Fruit fly (Drosophila melanogaster) whole organism, embryonic: Measurements from ENCODE around the gene sip3.

Experiments used
- B-H1 ChIP-seq: fragments of 200-800 bp; sonication (Bioruptor generic); IDR thresholded peaks from 3 replicates; pipeline ENCODE4 v1.3.6; 2022; ENCODE audit warnings: missing biosample characterization, missing genetic modification characterization
- BEAF-32 ChIP-seq: fragments of 200-800 bp; sonication (Bioruptor generic); optimal IDR thresholded peaks from 3 replicates; lab custom pipeline; 2017; ENCODE audit warnings: missing biosample characterization, missing genetic modification characterization, mild to moderate bottlenecking, moderate library complexity, missing genetic modification reagents
- CG10147 ChIP-seq: fragments of 200-800 bp; sonication (Bioruptor generic); optimal IDR thresholded peaks from 2 replicates; lab custom pipeline; 2019; ENCODE audit warnings: missing biosample characterization, mild to moderate bottlenecking, missing genetic modification characterization, moderate library complexity
- CG10979 ChIP-seq: fragments of 200-800 bp; sonication (Bioruptor generic); optimal IDR thresholded peaks from 2 replicates; lab custom pipeline; 2018; ENCODE audit warnings: missing biosample characterization, mild to moderate bottlenecking, missing genetic modification characterization, moderate library complexity
- CG11695 ChIP-seq: fragments of 200-800 bp; sonication (Bioruptor generic); IDR thresholded peaks from 3 replicates; pipeline ENCODE4 v1.3.6; 2022; ENCODE audit warnings: missing biosample characterization, missing genetic modification characterization
- CG11696 ChIP-seq: fragments of 200-800 bp; sonication (Bioruptor generic); IDR thresholded peaks from 2 replicates; pipeline ENCODE4 v1.3.6; 2022; ENCODE audit warnings: missing biosample characterization, missing genetic modification characterization
- CG11723 ChIP-seq: fragments of 200-800 bp; sonication (Bioruptor generic); optimal IDR thresholded peaks from 2 replicates; lab custom pipeline; 2017; ENCODE audit warnings: missing biosample characterization, mild to moderate bottlenecking, missing genetic modification characterization
- CG12071 ChIP-seq: fragments of 200-800 bp; sonication (Bioruptor generic); optimal IDR thresholded peaks from 3 replicates; lab custom pipeline; 2018; ENCODE audit warnings: missing biosample characterization, mild to moderate bottlenecking, missing genetic modification characterization
- CG12942 ChIP-seq: fragments of 200-800 bp; sonication (Bioruptor generic); optimal IDR thresholded peaks from 3 replicates; lab custom pipeline; 2016; ENCODE audit warnings: missing biosample characterization, missing genetic modification characterization
- CG14014 ChIP-seq: fragments of 200-800 bp; sonication (Bioruptor generic); IDR thresholded peaks from 2 replicates; pipeline ENCODE4 v1.3.6; 2022; ENCODE audit warnings: missing biosample characterization, missing genetic modification characterization
- CG14710 ChIP-seq: fragments of 200-800 bp; sonication (Bioruptor generic); optimal IDR thresholded peaks from 3 replicates; lab custom pipeline; 2019; ENCODE audit warnings: missing biosample characterization, mild to moderate bottlenecking, missing genetic modification characterization, moderate library complexity
- CG14860 ChIP-seq: fragments of 200-800 bp; sonication (Bioruptor generic); IDR thresholded peaks from 3 replicates; pipeline ENCODE4 v1.3.6; 2022; ENCODE audit warnings: missing biosample characterization, missing genetic modification characterization; ENCODE audit not compliant: partially characterized antibody
- CG15514 ChIP-seq: fragments of 200-800 bp; sonication (Bioruptor generic); optimal IDR thresholded peaks from 3 replicates; lab custom pipeline; 2017; ENCODE audit warnings: missing biosample characterization, missing genetic modification characterization, mild to moderate bottlenecking, moderate library complexity, missing genetic modification reagents
- CG17359 ChIP-seq: fragments of 200-800 bp; sonication (Bioruptor generic); optimal IDR thresholded peaks from 3 replicates; lab custom pipeline; 2018; ENCODE audit warnings: missing biosample characterization, mild to moderate bottlenecking, missing genetic modification characterization, moderate library complexity
- CG31388 ChIP-seq: fragments of 200-800 bp; sonication (Bioruptor generic); optimal IDR thresholded peaks from 2 replicates; lab custom pipeline; 2016; ENCODE audit warnings: missing biosample characterization, missing genetic modification characterization
- CG32767 ChIP-seq: fragments of 200-800 bp; sonication (Bioruptor generic); IDR thresholded peaks from 2 replicates; pipeline ENCODE4 v1.3.6; 2022; ENCODE audit warnings: missing biosample characterization, missing genetic modification characterization
- CG4707 ChIP-seq: fragments of 200-800 bp; sonication (Bioruptor generic); optimal IDR thresholded peaks from 2 replicates; lab custom pipeline; 2018; ENCODE audit warnings: missing biosample characterization, mild to moderate bottlenecking, missing genetic modification characterization, moderate library complexity
- CG5245 ChIP-seq: fragments of 200-800 bp; sonication (Bioruptor generic); optimal IDR thresholded peaks from 3 replicates; lab custom pipeline; 2016; ENCODE audit warnings: missing biosample characterization, missing genetic modification characterization
- CG8388 ChIP-seq: fragments of 200-800 bp; sonication (Bioruptor generic); optimal IDR thresholded peaks from 2 replicates; lab custom pipeline; 2019; ENCODE audit warnings: missing biosample characterization, mild to moderate bottlenecking, missing genetic modification characterization, moderate library complexity
- CG9437 ChIP-seq: fragments of 200-800 bp; sonication (Bioruptor generic); optimal IDR thresholded peaks from 2 replicates; lab custom pipeline; 2018; ENCODE audit warnings: missing biosample characterization, mild to moderate bottlenecking, missing genetic modification characterization
- CTCF ChIP-seq: fragments of 200-800 bp; sonication (Bioruptor generic); optimal IDR thresholded peaks from 2 replicates; lab custom pipeline; 2017; ENCODE audit warnings: missing biosample characterization, mild to moderate bottlenecking, missing genetic modification characterization, moderate library complexity
- Deaf1 ChIP-seq: fragments of 200-800 bp; optimal IDR thresholded peaks from 3 replicates; lab custom pipeline; 2019; ENCODE audit warnings: missing biosample characterization, mild to moderate bottlenecking, missing genetic modification characterization, moderate library complexity
- Drgx ChIP-seq: fragments of 200-800 bp; sonication (Bioruptor generic); IDR thresholded peaks from 2 replicates; pipeline ENCODE4 v1.3.6; 2022; ENCODE audit warnings: missing biosample characterization, missing genetic modification characterization
- HmgD ChIP-seq: fragments of 200-800 bp; sonication (Bioruptor generic); optimal IDR thresholded peaks from 3 replicates; lab custom pipeline; 2016; ENCODE audit warnings: missing biosample characterization, missing genetic modification characterization
- Med ChIP-seq: fragments of 200-800 bp; sonication (Bioruptor generic); peaks from one replicate; lab custom pipeline; 2016; ENCODE audit warnings: missing biosample characterization, missing genetic modification characterization, mild to moderate bottlenecking, inconsistent platforms, moderate library complexity
- Oaz ChIP-seq: fragments of 200-800 bp; sonication (Bioruptor generic); IDR thresholded peaks from 2 replicates; pipeline ENCODE4 v1.3.6; 2022; ENCODE audit warnings: missing biosample characterization, missing genetic modification characterization
- Optix ChIP-seq: fragments of 200-800 bp; sonication (Bioruptor generic); IDR thresholded peaks from 3 replicates; pipeline ENCODE4 v1.3.6; 2022; ENCODE audit warnings: missing biosample characterization, missing genetic modification characterization
- Rx ChIP-seq: fragments of 200-800 bp; sonication (Bioruptor generic); IDR thresholded peaks from 2 replicates; pipeline ENCODE4 v1.3.6; 2022; ENCODE audit warnings: missing biosample characterization, missing genetic modification characterization
- Scr ChIP-seq: fragments of 200-800 bp; sonication (Bioruptor generic); IDR thresholded peaks from 2 replicates; pipeline ENCODE4 v1.3.6; 2022; ENCODE audit warnings: missing biosample characterization, missing genetic modification characterization; ENCODE audit not compliant: partially characterized antibody
- Sry-δ ChIP-seq: fragments of 200-800 bp; sonication (Bioruptor generic); optimal IDR thresholded peaks from 2 replicates; lab custom pipeline; 2016; ENCODE audit warnings: missing biosample characterization, missing genetic modification characterization
- Trl ChIP-seq, 3 experiments: fragments of >200 bp in 2 of 3; fragments of 200-800 bp in 1 of 3; sonication (Bioruptor generic) in 1 of 3; optimal IDR thresholded peaks; 2 replicates in 1 of 3; 3 replicates in 2 of 3; lab custom pipeline; 2016 to 2017; ENCODE audit warnings: missing biosample characterization in 1 of 3, missing genetic modification characterization in 1 of 3
- Usf ChIP-seq: fragments of 200-800 bp; sonication (Bioruptor generic); optimal IDR thresholded peaks from 2 replicates; lab custom pipeline; 2017; ENCODE audit warnings: missing genotype, missing biosample characterization, missing genetic modification characterization
- ab ChIP-seq: fragments of 200-800 bp; sonication (Bioruptor generic); optimal IDR thresholded peaks from 2 replicates; lab custom pipeline; 2016; ENCODE audit warnings: missing biosample characterization, missing genetic modification characterization
- ase ChIP-seq: fragments of 200-800 bp; sonication (Bioruptor generic); IDR thresholded peaks from 3 replicates; pipeline ENCODE4 v1.3.6; 2022; ENCODE audit warnings: missing biosample characterization, missing genetic modification characterization
- az2 ChIP-seq: fragments of 200-800 bp; sonication (Bioruptor generic); optimal IDR thresholded peaks from 3 replicates; lab custom pipeline; 2016; ENCODE audit warnings: missing biosample characterization, missing genetic modification characterization
- cad ChIP-seq: fragments of >200 bp; optimal IDR thresholded peaks from 2 replicates; lab custom pipeline; 2017; ENCODE audit warnings: missing biosample characterization, missing genetic modification characterization
- chm ChIP-seq: fragments of 200-800 bp; sonication (Bioruptor generic); IDR thresholded peaks from 2 replicates; pipeline ENCODE4 v1.3.6; 2022; ENCODE audit warnings: missing biosample characterization, missing genetic modification characterization
- dmrt11E ChIP-seq: fragments of 200-800 bp; sonication (Bioruptor generic); optimal IDR thresholded peaks from 3 replicates; lab custom pipeline; 2018; ENCODE audit warnings: missing biosample characterization, mild to moderate bottlenecking, missing genetic modification characterization, moderate library complexity
- exex ChIP-seq: fragments of 200-800 bp; sonication (Bioruptor generic); optimal IDR thresholded peaks from 4 replicates; lab custom pipeline; 2018; ENCODE audit warnings: missing biosample characterization, mild to moderate bottlenecking, missing genetic modification characterization, moderate library complexity
- fd64A ChIP-seq: fragments of 200-800 bp; sonication (Bioruptor generic); optimal IDR thresholded peaks from 3 replicates; lab custom pipeline; 2018; ENCODE audit warnings: missing biosample characterization, mild to moderate bottlenecking, missing genetic modification characterization
- jigr1 ChIP-seq: fragments of 200-800 bp; sonication (Bioruptor generic); IDR thresholded peaks from 3 replicates; pipeline ENCODE4 v1.3.6; 2022; ENCODE audit warnings: missing biosample characterization, missing genetic modification characterization
- lmd ChIP-seq: fragments of 200-800 bp; sonication (Bioruptor generic); IDR thresholded peaks from 2 replicates; pipeline ENCODE4 v1.3.6; 2022; ENCODE audit warnings: missing biosample characterization, missing genetic modification characterization
- lola ChIP-seq, 3 experiments: fragments of >200 bp in 2 of 3; fragments of 200-800 bp in 1 of 3; sonication (Bioruptor generic) in 1 of 3; optimal IDR thresholded peaks; 2 replicates each; lab custom pipeline; 2017 to 2019; ENCODE audit warnings: missing biosample characterization in 3 of 3, missing genetic modification characterization in 3 of 3, mild to moderate bottlenecking in 1 of 3, moderate library complexity in 1 of 3
- nerfin-1 ChIP-seq: fragments of 200-800 bp; sonication (Bioruptor generic); optimal IDR thresholded peaks from 3 replicates; lab custom pipeline; 2019; ENCODE audit warnings: missing biosample characterization, mild to moderate bottlenecking, missing genetic modification characterization, moderate library complexity
- peb ChIP-seq: fragments of 200-800 bp; sonication (Bioruptor generic); IDR thresholded peaks from 2 replicates; pipeline ENCODE4 v1.3.6; 2022; ENCODE audit warnings: missing biosample characterization, missing genetic modification characterization
- shn ChIP-seq: fragments of 200-800 bp; sonication (Bioruptor generic); optimal IDR thresholded peaks from 3 replicates; lab custom pipeline; 2016; ENCODE audit warnings: missing biosample characterization, missing genetic modification characterization
- tgo ChIP-seq: fragments of 200-800 bp; sonication (Bioruptor generic); IDR thresholded peaks from 3 replicates; pipeline ENCODE4 v1.3.6; 2022; ENCODE audit warnings: missing biosample characterization, missing genetic modification characterization
- tio ChIP-seq: fragments of 200-800 bp; sonication (Bioruptor generic); optimal IDR thresholded peaks from 2 replicates; lab custom pipeline; 2017; ENCODE audit warnings: missing biosample characterization, missing genetic modification characterization, inconsistent platforms
- unpg ChIP-seq: fragments of 200-800 bp; sonication (Bioruptor generic); optimal IDR thresholded peaks from 3 replicates; lab custom pipeline; 2018; ENCODE audit warnings: missing biosample characterization, mild to moderate bottlenecking, missing genetic modification characterization, moderate library complexity
- wor ChIP-seq: fragments of 200-800 bp; sonication (Bioruptor generic); IDR thresholded peaks from 2 replicates; pipeline ENCODE4 v1.3.6; 2022; ENCODE audit warnings: missing biosample characterization, missing genetic modification characterization

sip3 gene

dm6 chr3R:31805228-31805738 is 33.3 kb downstream of the sip3 start, which contains the start of the genes CG42233 and CG1971 (continued):
- TF ChIP-seq peb (GFP tag; lab: Robert Waterston, UW), result no peak
- TF ChIP-seq CG11696 (GFP tag; lab: Robert Waterston, UW), result peak; percentile 58; the same call in 1 of the 2 replicates
- TF ChIP-seq Oaz (GFP tag; lab: Robert Waterston, UW), result no peak
- no peak for TF ChIP-seq CG5245 (GFP tag; lab: Kevin White, UChicago)
- TF ChIP-seq ase (GFP tag; lab: Robert Waterston, UW), result peak; percentile 36; the same call in 1 of the 3 replicates
- TF ChIP-seq CG10147 (GFP tag; lab: Kevin White, UChicago), result no peak
- no peak for TF ChIP-seq jigr1 (GFP tag; lab: Robert Waterston, UW)
- TF ChIP-seq CG8388 (GFP tag; lab: Kevin White, UChicago), result peak; percentile 34
- no peak for TF ChIP-seq nerfin-1 (tag; lab: Kevin White, UChicago)
- TF ChIP-seq chm (GFP tag; lab: Robert Waterston, UW), result no peak
- no peak for TF ChIP-seq Optix
- TF ChIP-seq CTCF (GFP tag; lab: Kevin White, UChicago), result peak; percentile 8
- peak; percentile 41 for TF ChIP-seq az2 (GFP tag; lab: Kevin White, UChicago)
- peak; percentile 49 for TF ChIP-seq CG14710 (tag; lab: Kevin White, UChicago)
- peak; percentile 91 for TF ChIP-seq Med (GFP tag; lab: Kevin White, UChicago)
- 0 out of 2 replicates have a peak, but pooled peaks have one; percentile 23 for TF ChIP-seq lmd (GFP tag; lab: Robert Waterston, UW)
- TF ChIP-seq CG12071 (GFP tag; lab: Kevin White, UChicago), result no peak
- no peak for TF ChIP-seq CG31388
- 0 out of 2 replicates have a peak, but pooled peaks have one; percentile 35 for TF ChIP-seq CG32767 (GFP tag; lab: Robert Waterston, UW)
- TF ChIP-seq HmgD (GFP tag; lab: Kevin White, UChicago), result no peak
- TF ChIP-seq CG9437 (GFP tag; lab: Kevin White, UChicago), result no peak
- TF ChIP-seq CG14860 (GFP tag; lab: Robert Waterston, UW), result no peak
- no peak for TF ChIP-seq Deaf1 (tag; lab: Kevin White, UChicago)
- peak; percentile 31; the same call in 1 of the 2 replicates for TF ChIP-seq Rx (GFP tag; lab: Robert Waterston, UW)
- no peak for TF ChIP-seq CG12942
- 0 out of 2 replicates have a peak, but pooled peaks have one; percentile 19 for TF ChIP-seq CG14014 (GFP tag; lab: Robert Waterston, UW)
- no peak for TF ChIP-seq Usf (GFP tag; lab: Kevin White, UChicago)
- TF ChIP-seq cad (GFP tag; lab: Kevin White, UChicago), result no peak
- TF ChIP-seq exex (tag; lab: Kevin White, UChicago), result no peak
- peak; percentile 37 for TF ChIP-seq CG15514 (GFP tag; lab: Kevin White, UChicago)
- peak; percentile 30 for TF ChIP-seq CG4707 (GFP tag; lab: Kevin White, UChicago)
- no peak for TF ChIP-seq CG11723 (GFP tag; lab: Kevin White, UChicago)
- peak; percentile 37 for TF ChIP-seq CG10979 (tag; lab: Kevin White, UChicago)
- no peak for TF ChIP-seq CG11695 (GFP tag; lab: Robert Waterston, UW)
- no peak for TF ChIP-seq unpg (GFP tag; lab: Kevin White, UChicago)
- no peak for TF ChIP-seq Trl (optimal IDR thresholded peaks at IDR 0.05; lab: Kevin White, UChicago)
- peak; percentile 3 for TF ChIP-seq Trl (GFP tag; optimal IDR thresholded peaks at IDR 0.05; lab: Kevin White, UChicago)
- TF ChIP-seq wor, result no peak
- no peak for TF ChIP-seq lola (GFP tag; optimal IDR thresholded peaks at IDR 0.05; lab: Kevin White, UChicago)
- TF ChIP-seq Scr (GFP tag; lab: Robert Waterston, UW), result 0 out of 2 replicates have a peak, but pooled peaks have one; percentile 11
- peak; percentile 30 for TF ChIP-seq Sry-δ (GFP tag; lab: Kevin White, UChicago)
- TF ChIP-seq shn (GFP tag; lab: Kevin White, UChicago), result peak; percentile 28
- TF ChIP-seq B-H1 (GFP tag; lab: Robert Waterston, UW), result no peak
- TF ChIP-seq Drgx (GFP tag; lab: Robert Waterston, UW), result peak; percentile 46
- no peak for TF ChIP-seq ab (GFP tag; lab: Kevin White, UChicago)
- TF ChIP-seq CG17359 (tag; lab: Kevin White, UChicago), result no peak
- no peak for TF ChIP-seq fd64A (GFP tag; lab: Kevin White, UChicago)
- peak; percentile 16 for TF ChIP-seq dmrt11E (tag; lab: Kevin White, UChicago)
- no peak for TF ChIP-seq tio
- no peak for TF ChIP-seq tgo
- peak; percentile 16 for TF ChIP-seq BEAF-32 (GFP tag; lab: Kevin White, UChicago)
